Fruit fly (Drosophila melanogaster): Measurements from ENCODE around the gene CG14655.

CG14655 gene

dm6 chr3R:4748888-4749717 is 31.0 kb downstream of the CG14655 start, which contains the start of gene tacc:
Gene tacc, minus strand, starts transcription at chr3R:4749056.
- TF ChIP-seq tai (GFP tag; optimal IDR thresholded peaks at IDR 0.05): no peak
- no peak for TF ChIP-seq br (GFP tag; optimal IDR thresholded peaks at IDR 0.05)
- TF ChIP-seq OdsH (GFP tag; optimal IDR thresholded peaks at IDR 0.05): no peak
- TF ChIP-seq dl (GFP tag; optimal IDR thresholded peaks at IDR 0.05; ENCODE audit: insufficient read depth in 1 of 2, partially characterized antibody in 2 of 2): no peak
- no peak for TF ChIP-seq Hr83 (GFP tag; optimal IDR thresholded peaks at IDR 0.05; ENCODE audit: poor library complexity, severe bottlenecking)
- no peak for TF ChIP-seq dsf (GFP tag; optimal IDR thresholded peaks at IDR 0.05; ENCODE audit: borderline replicate concordance)
- no peak for TF ChIP-seq fru (GFP tag; optimal IDR thresholded peaks at IDR 0.05)
- TF ChIP-seq Vsx2 (GFP tag; optimal IDR thresholded peaks at IDR 0.05; ENCODE audit: partially characterized antibody): no peak
- TF ChIP-seq CrebA (GFP tag; optimal IDR thresholded peaks at IDR 0.05; ENCODE audit: borderline replicate concordance): no peak

dm6 chr3R:4747292-4747691 is 32.8 kb downstream of the CG14655 start:
- TF ChIP-seq HLH106 (tag; optimal IDR thresholded peaks at IDR 0.05) (no peak), CG32264 (GFP tag; optimal IDR thresholded peaks at IDR 0.05) (no peak), ey (GFP tag; optimal IDR thresholded peaks at IDR 0.05) (no peak), Hr78 (GFP tag; optimal IDR thresholded peaks at IDR 0.05) (no peak)

- TF ChIP-seq Vsx2 (GFP tag; optimal IDR thresholded peaks at IDR 0.05; ENCODE audit: partially characterized antibody) (no peak), CG32264 (GFP tag; optimal IDR thresholded peaks at IDR 0.05) (no peak), Hr78 (GFP tag; optimal IDR thresholded peaks at IDR 0.05) (no peak), sv (GFP tag; optimal IDR thresholded peaks at IDR 0.05) (no peak), CrebA (GFP tag; optimal IDR thresholded peaks at IDR 0.05; ENCODE audit: borderline replicate concordance) (no peak), psq (GFP tag; optimal IDR thresholded peaks at IDR 0.05) (no peak), Sp1 (GFP tag; optimal IDR thresholded peaks at IDR 0.05) (no peak), foxo (GFP tag; optimal IDR thresholded peaks at IDR 0.05) (no peak), dmrt93B (GFP tag; optimal IDR thresholded peaks at IDR 0.05) (no peak)
Observed at dm6 chr3R:4746189-4746771, 33.8 kb downstream of the CG14655 start.

- TF ChIP-seq Dfd (GFP tag; optimal IDR thresholded peaks at IDR 0.05) (peak; percentile 80), Rel (GFP tag; optimal IDR thresholded peaks at IDR 0.05) (no peak), Rel (tag; optimal IDR thresholded peaks at IDR 0.05) (no peak)
Observed at dm6 chr3R:4745544-4745943, 34.6 kb downstream of the CG14655 start.

dm6 chr3R:4740592-4741500 is 39.3 kb downstream of the CG14655 start:
- peak; percentile 60 for TF ChIP-seq Dif (GFP tag; optimal IDR thresholded peaks at IDR 0.05; ENCODE audit: partially characterized antibody)
- TF ChIP-seq GATAd (GFP tag; optimal IDR thresholded peaks at IDR 0.05): no peak
- TF ChIP-seq lola (GFP tag; optimal IDR thresholded peaks at IDR 0.05): no peak
- peak; percentile 54 for TF ChIP-seq sage (GFP tag; optimal IDR thresholded peaks at IDR 0.05)
- no peak for TF ChIP-seq dsf (GFP tag; optimal IDR thresholded peaks at IDR 0.05; ENCODE audit: borderline replicate concordance)
- TF ChIP-seq dl (GFP tag; optimal IDR thresholded peaks at IDR 0.05; ENCODE audit: insufficient read depth in 1 of 2, partially characterized antibody in 2 of 2): peak; percentile 36 to 44
- TF ChIP-seq CG9705 (GFP tag; optimal IDR thresholded peaks at IDR 0.05): no peak
- no peak for TF ChIP-seq Vsx2 (GFP tag; optimal IDR thresholded peaks at IDR 0.05; ENCODE audit: partially characterized antibody)
- TF ChIP-seq foxo (GFP tag; optimal IDR thresholded peaks at IDR 0.05): no peak
- TF ChIP-seq N (GFP tag; optimal IDR thresholded peaks at IDR 0.05): no peak
- peak; percentile 13 for TF ChIP-seq Sp1 (GFP tag; optimal IDR thresholded peaks at IDR 0.05)
- no peak for TF ChIP-seq Jra (GFP tag; optimal IDR thresholded peaks at IDR 0.05)
- no peak for TF ChIP-seq h (GFP tag; optimal IDR thresholded peaks at IDR 0.05)
- TF ChIP-seq jim (GFP tag; optimal IDR thresholded peaks at IDR 0.05): no peak
- TF ChIP-seq br (GFP tag; optimal IDR thresholded peaks at IDR 0.05): no peak

All from whole organism, wandering third instar larva.